Worm (Caenorhabditis elegans) whole organism, young adult: Measurements from ENCODE around the gene lst-6.
"Not testable (repeated sequence)": the region's sequence is repeated elsewhere in the genome, so short reads cannot be mapped to it uniquely, and the experiment has no call there.

Experiments used
- C06A6.2 ChIP-seq: fragments of 200-800 bp; sonication (Bioruptor generic); conservative IDR thresholded peaks from 2 replicates; pipeline ENCODE4 v1.3.6; 2022; ENCODE audit warnings: missing genetic modification characterization, missing compliant biosample characterization
- F37B4.10 ChIP-seq: fragments of 200-800 bp; sonication (Bioruptor generic); IDR thresholded peaks from 2 replicates; pipeline ENCODE4 v1.3.6; 2022; ENCODE audit warnings: missing genetic modification characterization, missing compliant biosample characterization
- F49E8.2 ChIP-seq: sonication (generic microtip); optimal IDR thresholded peaks from 3 replicates; lab custom pipeline; 2017; ENCODE audit warnings: missing genetic modification characterization, mild to moderate bottlenecking, missing compliant biosample characterization, antibody characterized with exemption, moderate library complexity; ENCODE audit not compliant: insufficient read depth
- F52B5.7 ChIP-seq: sonication (generic microtip); optimal IDR thresholded peaks from 2 replicates; lab custom pipeline; 2016; ENCODE audit warnings: mild to moderate bottlenecking, missing genetic modification characterization, missing compliant biosample characterization
- ama-1 ChIP-seq, 3 experiments: fragments of 150-350 bp in 1 of 3; sonication (generic microtip) in 2 of 3; optimal IDR thresholded peaks; 2 replicates each; lab custom pipeline; 2014 to 2018; ENCODE audit warnings: missing biosample characterization in 2 of 3, missing genetic modification characterization in 2 of 3, missing genetic modification reagents in 2 of 3
- aptf-2 ChIP-seq: fragments of 200-800 bp; sonication (Bioruptor generic); conservative IDR thresholded peaks from 2 replicates; pipeline ENCODE4 v1.3.6; 2022; ENCODE audit warnings: missing genetic modification reagents, missing genetic modification characterization, missing compliant biosample characterization
- athp-1 ChIP-seq: sonication (generic microtip); optimal IDR thresholded peaks from 2 replicates; lab custom pipeline; 2017; ENCODE audit warnings: mild to moderate bottlenecking, missing genetic modification characterization, missing compliant biosample characterization
- attf-3 ChIP-seq: fragments of 200-800 bp; sonication (Bioruptor generic); conservative IDR thresholded peaks from 2 replicates; pipeline ENCODE4 v1.3.6; 2022; ENCODE audit warnings: missing genetic modification reagents, missing genetic modification characterization, missing compliant biosample characterization
- ceh-27 ChIP-seq: fragments of 200-800 bp; sonication (Bioruptor generic); optimal IDR thresholded peaks from 2 replicates; lab custom pipeline; 2018; ENCODE audit warnings: mild to moderate bottlenecking, missing genetic modification characterization, moderate library complexity, missing compliant biosample characterization
- dpl-1 ChIP-seq: fragments of 150-350 bp; optimal IDR thresholded peaks from 2 replicates; lab custom pipeline; 2014; ENCODE audit warnings: missing biosample characterization, missing genetic modification reagents, missing genetic modification characterization
- efl-1 ChIP-seq: fragments of 150-350 bp; optimal IDR thresholded peaks from 2 replicates; lab custom pipeline; 2014; ENCODE audit warnings: missing biosample characterization, missing genetic modification reagents, missing genetic modification characterization
- egrh-3 ChIP-seq: fragments of 200-800 bp; sonication (Bioruptor generic); IDR thresholded peaks from 2 replicates; pipeline ENCODE4 v1.3.6; 2022; ENCODE audit warnings: missing genetic modification reagents, missing genetic modification characterization, missing compliant biosample characterization
- fkh-3 ChIP-seq: sonication (generic microtip); optimal IDR thresholded peaks from 2 replicates; lab custom pipeline; 2016; ENCODE audit warnings: mild to moderate bottlenecking, missing genetic modification characterization, missing compliant biosample characterization
- hmg-1.2 ChIP-seq: fragments of 200-800 bp; sonication (Bioruptor generic); IDR thresholded peaks from 2 replicates; pipeline ENCODE4 v1.3.6; 2022; ENCODE audit warnings: missing genetic modification reagents, missing genetic modification characterization, missing compliant biosample characterization
- lin-26 ChIP-seq: fragments of 200-800 bp; sonication (Bioruptor generic); IDR thresholded peaks from 2 replicates; pipeline ENCODE4 v1.3.6; 2022; ENCODE audit warnings: missing genetic modification reagents, missing genetic modification characterization, missing compliant biosample characterization
- lin-35 ChIP-seq, 3 experiments: fragments of 150-350 bp in 2 of 3; sonication (generic microtip) in 1 of 3; optimal IDR thresholded peaks; 2 replicates each; lab custom pipeline; 2014 to 2018; ENCODE audit warnings: missing biosample characterization in 3 of 3, missing genetic modification characterization in 3 of 3, missing genetic modification reagents in 3 of 3
- lin-54 ChIP-seq: fragments of 200-800 bp; sonication (Bioruptor generic); optimal IDR thresholded peaks from 2 replicates; lab custom pipeline; 2018; ENCODE audit warnings: mild to moderate bottlenecking, missing genetic modification characterization, missing compliant biosample characterization
- lsl-1 ChIP-seq: fragments of 200-800 bp; sonication (Bioruptor generic); optimal IDR thresholded peaks from 2 replicates; lab custom pipeline; 2018; ENCODE audit warnings: mild to moderate bottlenecking, missing genetic modification characterization, moderate library complexity, missing compliant biosample characterization
- madf-10 ChIP-seq: sonication (generic microtip); optimal IDR thresholded peaks from 2 replicates; lab custom pipeline; 2016; ENCODE audit warnings: mild to moderate bottlenecking, missing genetic modification characterization, missing compliant biosample characterization
- madf-6 ChIP-seq: fragments of 200-800 bp; sonication (Bioruptor generic); IDR thresholded peaks from 2 replicates; pipeline ENCODE4 v1.3.6; 2022; ENCODE audit warnings: missing genetic modification reagents, missing genetic modification characterization, missing compliant biosample characterization
- mcd-1 ChIP-seq: fragments of 200-800 bp; sonication (Bioruptor generic); IDR thresholded peaks from 2 replicates; pipeline ENCODE4 v1.3.6; 2022; ENCODE audit warnings: missing genetic modification reagents, missing genetic modification characterization, missing compliant biosample characterization
- nfyb-1 ChIP-seq: fragments of 200-800 bp; sonication (Bioruptor generic); IDR thresholded peaks from 2 replicates; pipeline ENCODE4 v1.3.6; 2022; ENCODE audit warnings: missing genetic modification reagents, missing genetic modification characterization, missing compliant biosample characterization
- nhr-80 ChIP-seq: sonication (generic microtip); optimal IDR thresholded peaks from 2 replicates; lab custom pipeline; 2016; ENCODE audit warnings: missing genetic modification characterization, missing compliant biosample characterization
- rcor-1 ChIP-seq: fragments of 200-800 bp; sonication (Bioruptor generic); IDR thresholded peaks from 2 replicates; pipeline ENCODE4 v1.3.6; 2022; ENCODE audit warnings: missing genetic modification reagents, missing genetic modification characterization, missing compliant biosample characterization
- rec-8 ChIP-seq, 2 experiments: sonication (generic microtip); optimal IDR thresholded peaks; 2 replicates each; lab custom pipeline; 2016; ENCODE audit warnings: mild to moderate bottlenecking in 2 of 2, missing genetic modification characterization in 2 of 2, missing genetic modification reagents in 2 of 2, missing genotype in 2 of 2, missing biosample characterization in 1 of 2, missing compliant biosample characterization in 1 of 2, moderate library complexity in 1 of 2
- snpc-3.4 ChIP-seq: sonication (generic microtip); optimal IDR thresholded peaks from 2 replicates; lab custom pipeline; 2017; ENCODE audit warnings: missing genetic modification characterization, mild to moderate bottlenecking, missing compliant biosample characterization, antibody characterized with exemption, moderate library complexity, missing genotype, missing genetic modification reagents
- snpc-4 ChIP-seq, 5 experiments: fragments of 150-350 bp in 1 of 5; sonication (generic microtip) in 4 of 5; optimal IDR thresholded peaks; 2 replicates each; lab custom pipeline; 2014 to 2018; ENCODE audit warnings: missing genetic modification characterization in 5 of 5, missing biosample characterization in 3 of 5, antibody characterized with exemption in 2 of 5, mild to moderate bottlenecking in 2 of 5, missing compliant biosample characterization in 2 of 5, missing genotype in 2 of 5, moderate library complexity in 2 of 5, missing genetic modification reagents in 1 of 5

The lst-6 gene

ce11 chrII:6977732-6978131 is 44.6 kb downstream of the lst-6 start, which contains the start of gene C15F1.8:
Gene C15F1.8 (minus strand): TSS chrII:6977832.
- TF ChIP-seq aptf-2 (GFP tag; lab: Robert Waterston, UW); F37B4.10 (GFP tag; lab: Robert Waterston, UW); rcor-1: not testable (repeated sequence)
- TF ChIP-seq, all 124 proteins: peak for 0; not testable (repeated sequence) for 124

DNA sequence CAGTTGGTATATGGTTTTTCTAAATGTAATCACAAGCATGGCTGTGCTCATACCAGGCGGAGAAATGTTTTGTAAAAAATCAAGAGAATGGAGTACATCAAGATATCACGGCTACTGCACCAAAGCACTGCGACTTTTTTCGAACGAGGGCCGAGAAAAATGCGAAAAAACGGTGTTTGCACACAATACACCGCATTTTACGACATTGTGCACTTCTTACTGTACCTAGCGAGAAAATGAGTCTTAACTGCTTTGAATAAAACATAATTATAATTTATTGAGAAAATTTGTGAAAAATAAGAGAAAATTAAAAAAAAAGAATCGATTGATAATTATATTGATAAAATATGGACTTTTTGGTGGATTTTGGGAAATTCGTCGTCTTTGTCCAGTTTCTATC is 46.6 kb downstream of the lst-6 start:
- peak; percentile 55 for TF ChIP-seq lsl-1
- no peak for TF ChIP-seq C06A6.2 (GFP tag; lab: Robert Waterston, UW)
- no peak for TF ChIP-seq snpc-4 (GFP tag; optimal IDR thresholded peaks at IDR 0.05; lab: Kevin White, UChicago)
- TF ChIP-seq snpc-4 (tag; optimal IDR thresholded peaks at IDR 0.05; lab: Kevin White, UChicago) = no peak
- peak in 1 of 2 experiments; percentile 1 for TF ChIP-seq rec-8 (tag; optimal IDR thresholded peaks at IDR 0.05; lab: Kevin White, UChicago)
- TF ChIP-seq snpc-3.4 (tag; lab: Kevin White, UChicago) = peak; percentile 1
- peak; percentile 45; the same call in 1 of the 2 replicates for TF ChIP-seq madf-6 (GFP tag; lab: Robert Waterston, UW)

DNA sequence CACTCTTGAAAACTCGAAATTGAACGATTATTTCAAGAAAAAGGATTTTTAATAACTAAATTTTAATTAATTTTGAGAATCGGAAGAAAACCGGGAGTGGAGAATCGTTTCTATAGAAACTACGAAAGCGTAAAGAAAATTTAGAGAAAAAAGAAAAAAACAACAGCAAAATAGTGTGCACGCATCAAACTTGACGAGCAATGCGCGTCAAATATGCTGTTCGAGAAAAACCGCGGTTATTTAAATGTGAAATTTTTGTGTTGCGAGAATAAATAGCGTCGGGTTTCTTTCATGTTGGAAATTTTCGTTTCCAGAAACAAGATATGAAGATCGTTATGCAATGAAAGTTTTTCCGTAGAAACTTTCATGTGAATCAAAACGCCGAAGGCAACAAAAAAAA is 48.3 kb downstream of the lst-6 start:
- TF ChIP-seq lin-35 (GFP tag; optimal IDR thresholded peaks at IDR 0.05; lab: Kevin White, UChicago) (peak in 2 of 3 experiments; percentile 6 to 72), egrh-3 (GFP tag; lab: Robert Waterston, UW) (no peak), dpl-1 (GFP tag; lab: Kevin White, UChicago) (peak; percentile 48), madf-10 (tag; lab: Kevin White, UChicago) (no peak), lin-54 (GFP tag; lab: Kevin White, UChicago) (peak; percentile 68), mcd-1 (peak; percentile 14; the same call in 1 of the 2 replicates), snpc-4 (GFP tag; optimal IDR thresholded peaks at IDR 0.05; lab: Kevin White, UChicago) (no peak), snpc-4 (tag; optimal IDR thresholded peaks at IDR 0.05; lab: Kevin White, UChicago) (peak in 1 of 4 experiments; percentile 11), efl-1 (peak; percentile 54), attf-3 (GFP tag; lab: Robert Waterston, UW) (peak; percentile 55; the same call in 1 of the 2 replicates), hmg-1.2 (GFP tag; lab: Robert Waterston, UW) (peak; percentile 31; the same call in 1 of the 2 replicates)
- TF ChIP-seq, all 124 proteins: peak for 8

- TF ChIP-seq madf-6 (GFP tag; lab: Robert Waterston, UW) (0 out of 2 replicates have a peak, but pooled peaks have one; percentile 25), nfyb-1 (GFP tag; lab: Robert Waterston, UW) (0 out of 2 replicates have a peak, but pooled peaks have one; percentile 7), fkh-3 (no peak), ceh-27 (GFP tag; lab: Kevin White, UChicago) (peak; percentile 11), nhr-80 (tag; lab: Kevin White, UChicago) (peak; percentile 21)
- TF ChIP-seq, all 124 proteins: peak for 4
Observed at ce11 chrII:6973501-6973900, 48.8 kb downstream of the lst-6 start, which contains the start of gene sod-1. Gene sod-1 (minus strand): TSS chrII:6973887.

DNA sequence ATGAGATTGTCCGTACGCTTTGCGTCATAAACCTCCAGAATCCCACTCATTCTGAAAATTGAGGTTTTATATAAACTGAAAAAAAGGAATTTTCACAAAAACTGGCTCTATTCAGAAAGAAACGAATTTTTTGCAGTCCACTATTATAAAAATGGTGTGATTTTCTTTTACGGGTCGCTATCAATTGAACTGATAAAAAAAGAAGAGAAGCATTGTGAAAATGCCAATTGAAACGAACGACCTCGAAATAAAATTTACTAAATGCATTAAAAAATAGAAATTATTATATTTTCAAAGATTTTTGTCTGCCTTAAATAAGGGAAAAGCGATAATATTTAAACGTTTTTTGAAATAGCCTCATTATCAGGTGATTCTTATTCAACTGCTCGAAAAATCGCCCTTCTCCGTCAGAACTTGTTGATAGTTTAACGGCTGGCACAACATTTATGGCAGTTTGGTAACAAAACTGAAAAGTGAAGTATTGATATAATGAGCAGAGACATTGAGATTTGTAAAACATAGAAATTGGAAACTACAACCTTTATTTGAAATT is 50.0 kb downstream of the lst-6 start, which contains the start of gene art-1:
Gene art-1 (minus strand): TSS at position 51 of the 553 bp plus-strand sequence.
- TF ChIP-seq lin-26 (GFP tag; lab: Robert Waterston, UW) (0 out of 2 replicates have a peak, but pooled peaks have one; percentile 11), nhr-80 (tag; lab: Kevin White, UChicago) (peak; percentile 31), ama-1 (optimal IDR thresholded peaks at IDR 0.05; lab: Kevin White, UChicago) (no peak), ama-1 (GFP tag; optimal IDR thresholded peaks at IDR 0.05; lab: Kevin White, UChicago) (peak in 1 of 2 experiments; percentile 67), nfyb-1 (GFP tag; lab: Robert Waterston, UW) (peak; percentile 51; the same call in 1 of the 2 replicates), F49E8.2 (tag; lab: Kevin White, UChicago) (peak; percentile 35), athp-1 (tag; lab: Kevin White, UChicago) (no peak), snpc-4 (GFP tag; optimal IDR thresholded peaks at IDR 0.05; lab: Kevin White, UChicago) (no peak), snpc-4 (tag; optimal IDR thresholded peaks at IDR 0.05; lab: Kevin White, UChicago) (peak in 1 of 4 experiments; percentile 35), snpc-3.4 (tag; lab: Kevin White, UChicago) (no peak), F52B5.7 (tag; lab: Kevin White, UChicago) (no peak)
